Fruit fly (Drosophila melanogaster): ENCODE data around the gene S6kII.
A peak's percentile ranks its signal among the peaks of the same experiment; 100 is the strongest.

Gene S6kII

DNA sequence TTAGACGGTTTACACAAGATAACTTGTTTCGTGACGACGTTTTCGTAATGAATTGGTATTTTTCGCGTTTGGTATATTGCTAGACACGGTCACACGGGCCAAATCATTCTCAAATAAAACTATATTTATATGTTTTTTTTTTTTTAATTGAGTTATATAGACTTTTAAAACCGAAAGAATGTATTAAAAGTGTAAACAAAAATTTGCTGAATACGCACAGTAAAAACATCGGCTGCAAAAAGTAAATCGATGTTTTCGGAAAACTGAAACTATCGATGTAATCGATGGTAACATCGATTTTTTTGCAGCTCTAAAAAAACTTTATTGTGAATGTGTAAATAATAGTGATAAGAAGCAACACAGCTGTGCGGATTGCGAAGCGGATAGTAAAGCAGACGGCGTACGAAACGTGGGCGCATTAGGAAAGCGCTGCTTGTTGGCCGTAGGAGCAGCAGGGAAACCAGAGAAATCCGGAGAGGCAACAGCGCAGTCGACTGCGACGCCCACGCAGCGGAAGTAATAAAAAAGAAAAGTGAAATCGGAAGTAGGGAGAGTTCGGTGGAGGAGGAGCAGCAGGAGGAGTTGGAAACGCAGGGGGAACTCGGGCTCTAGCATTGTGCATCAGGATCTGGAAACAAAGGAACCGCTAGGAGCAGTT is at the start of gene S6kII:
TSS of gene S6kII (plus strand) at position 301 of the 658 bp plus-strand sequence.
- no peak for TF ChIP-seq CG10979 (tag; optimal IDR thresholded peaks at IDR 0.05)
- TF ChIP-seq CG11085 (GFP tag; IDR thresholded peaks at IDR 0.05) = no peak
- TF ChIP-seq BEAF-32 (GFP tag; optimal IDR thresholded peaks at IDR 0.05) = peak; percentile 79
- no peak for TF ChIP-seq Dad (GFP tag; optimal IDR thresholded peaks at IDR 0.05)
- TF ChIP-seq ap (GFP tag; IDR thresholded peaks at IDR 0.05) = no peak
- TF ChIP-seq twi (tag; optimal IDR thresholded peaks at IDR 0.05) = no peak
- TF ChIP-seq emc (GFP tag; optimal IDR thresholded peaks at IDR 0.05) = no peak
- TF ChIP-seq C15 (GFP tag; IDR thresholded peaks at IDR 0.05) = no peak
- TF ChIP-seq tin (GFP tag; optimal IDR thresholded peaks at IDR 0.05) = no peak
- peak; percentile 77 for TF ChIP-seq Sry-δ (GFP tag; optimal IDR thresholded peaks at IDR 0.05)
- TF ChIP-seq dimm (GFP tag; IDR thresholded peaks at IDR 0.05) = no peak
- TF ChIP-seq Ets97D (GFP tag; optimal IDR thresholded peaks at IDR 0.05) = peak; percentile 18
- TF ChIP-seq otp (GFP tag; IDR thresholded peaks at IDR 0.05) = no peak
- TF ChIP-seq CG10462 (GFP tag; optimal IDR thresholded peaks at IDR 0.05) = no peak
- peak; percentile 7 for TF ChIP-seq Max (GFP tag; optimal IDR thresholded peaks at IDR 0.05)
- TF ChIP-seq CG43689 (GFP tag; IDR thresholded peaks at IDR 0.05) = no peak
- TF ChIP-seq CG9609 (GFP tag; optimal IDR thresholded peaks at IDR 0.05) = no peak
- TF ChIP-seq bbx (GFP tag; IDR thresholded peaks at IDR 0.05; ENCODE audit: partially characterized antibody) = peak; percentile 84
- TF ChIP-seq tna (GFP tag; IDR thresholded peaks at IDR 0.05; ENCODE audit: partially characterized antibody) = peak; percentile 66; the same call in 1 of the 2 replicates
- no peak for TF ChIP-seq CG3065 (GFP tag; optimal IDR thresholded peaks at IDR 0.05)
- TF ChIP-seq Drgx (GFP tag; IDR thresholded peaks at IDR 0.05) = no peak
- TF ChIP-seq CG1647 (GFP tag; optimal IDR thresholded peaks at IDR 0.05) = no peak
- TF ChIP-seq dati (GFP tag; IDR thresholded peaks at IDR 0.05) = no peak
- TF ChIP-seq NFAT (GFP tag; IDR thresholded peaks at IDR 0.05) = no peak
- TF ChIP-seq org-1 (GFP tag; optimal IDR thresholded peaks at IDR 0.05) = no peak
- no peak for TF ChIP-seq tup (GFP tag; optimal IDR thresholded peaks at IDR 0.05)
- TF ChIP-seq esg (GFP tag; conservative IDR thresholded peaks at IDR 0.05) = no peak
- no peak for TF ChIP-seq Ptx1 (GFP tag; IDR thresholded peaks at IDR 0.05)
- no peak for TF ChIP-seq Dbx (GFP tag; IDR thresholded peaks at IDR 0.05)
- TF ChIP-seq CG4617 (GFP tag; optimal IDR thresholded peaks at IDR 0.05; ENCODE audit: borderline replicate concordance) = peak; percentile 2
- no peak for TF ChIP-seq CG17361 (GFP tag; IDR thresholded peaks at IDR 0.05)
- TF ChIP-seq CG6689 (GFP tag; IDR thresholded peaks at IDR 0.05) = no peak
- no peak for TF ChIP-seq CG34422 (GFP tag; IDR thresholded peaks at IDR 0.05)
- peak; percentile 9 for TF ChIP-seq sens (GFP tag)
- no peak for TF ChIP-seq Sox102F (GFP tag; optimal IDR thresholded peaks at IDR 0.05)
- no peak for TF ChIP-seq oc (tag; optimal IDR thresholded peaks at IDR 0.05)
- TF ChIP-seq MBD-R2 (GFP tag; IDR thresholded peaks at IDR 0.05) = peak; percentile 68; the same call in 1 of the 2 replicates
- TF ChIP-seq ATbp (GFP tag; optimal IDR thresholded peaks at IDR 0.05) = no peak
- TF ChIP-seq salm (tag; optimal IDR thresholded peaks at IDR 0.05) = no peak
- TF ChIP-seq Side (GFP tag; optimal IDR thresholded peaks at IDR 0.05) = no peak
- TF ChIP-seq nau (GFP tag; optimal IDR thresholded peaks at IDR 0.05) = no peak
- TF ChIP-seq CG7963 (GFP tag; IDR thresholded peaks at IDR 0.05; ENCODE audit: partially characterized antibody) = peak; percentile 79
- TF ChIP-seq CG32772 (GFP tag; IDR thresholded peaks at IDR 0.05) = no peak
- peak; percentile 89 for TF ChIP-seq CG2116 (GFP tag; optimal IDR thresholded peaks at IDR 0.05)
- TF ChIP-seq Antp (GFP tag; optimal IDR thresholded peaks at IDR 0.05) = no peak
- no peak for TF ChIP-seq Sin3A (optimal IDR thresholded peaks at IDR 0.05)
- TF ChIP-seq ro (GFP tag; IDR thresholded peaks at IDR 0.05) = no peak
- no peak for TF ChIP-seq fd96Cb (tag; optimal IDR thresholded peaks at IDR 0.05)
- no peak for TF ChIP-seq CG11247 (GFP tag; IDR thresholded peaks at IDR 0.05)
- no peak for TF ChIP-seq gsb-n (tag; optimal IDR thresholded peaks at IDR 0.05)
- TF ChIP-seq CG17186 (GFP tag; optimal IDR thresholded peaks at IDR 0.05) = no peak
- no peak for TF ChIP-seq slou (GFP tag; optimal IDR thresholded peaks at IDR 0.05)
